Worm (Caenorhabditis elegans): ENCODE data around the gene C34E11.4.

Gene C34E11.4

ce11 chrX:11828661-11829060 lies 24.7 kb downstream of the C34E11.4 start:
- TF ChIP-seq ceh-28 (tag; optimal IDR thresholded peaks at IDR 0.05): no peak
- no peak for TF ChIP-seq ceh-82 (tag; optimal IDR thresholded peaks at IDR 0.05)
- no peak for TF ChIP-seq elt-3 (tag; optimal IDR thresholded peaks at IDR 0.05)
- TF ChIP-seq sea-2 (GFP tag; optimal IDR thresholded peaks at IDR 0.05): no peak
- TF ChIP-seq ZK546.5 (tag; optimal IDR thresholded peaks at IDR 0.05): no peak
- TF ChIP-seq lin-15B (tag; optimal IDR thresholded peaks at IDR 0.05): no peak
- TF ChIP-seq ceh-9 (tag; optimal IDR thresholded peaks at IDR 0.05): no peak
- TF ChIP-seq nhr-43 (tag; optimal IDR thresholded peaks at IDR 0.05; ENCODE audit: poor library complexity, severe bottlenecking): no peak
- no peak for TF ChIP-seq fkh-10 (GFP tag; optimal IDR thresholded peaks at IDR 0.05)
- no peak for TF ChIP-seq nhr-11 (tag; optimal IDR thresholded peaks at IDR 0.05)

- no peak for TF ChIP-seq lin-39 (tag; optimal IDR thresholded peaks at IDR 0.05)
- no peak for TF ChIP-seq unc-39 (tag; optimal IDR thresholded peaks at IDR 0.05)
- no peak for TF ChIP-seq nhr-43 (tag; optimal IDR thresholded peaks at IDR 0.05; ENCODE audit: poor library complexity, severe bottlenecking)
- no peak for TF ChIP-seq unc-62 (GFP tag; optimal IDR thresholded peaks at IDR 0.05)
- TF ChIP-seq ceh-28 (tag; optimal IDR thresholded peaks at IDR 0.05): no peak
- no peak for TF ChIP-seq R02D3.7 (tag; optimal IDR thresholded peaks at IDR 0.05)
Observed at ce11 chrX:11837378-11837777, 33.4 kb downstream of the C34E11.4 start, which contains the start of gene taf-7.1. TSS of gene taf-7.1 (minus strand) at chrX:11837478.

ce11 chrX:11843363-11843762 lies 39.4 kb downstream of the C34E11.4 start, which contains the start of gene F54F7.2:
TSS of gene F54F7.2 (plus strand) at chrX:11843663.
- TF ChIP-seq nhr-67 (tag; optimal IDR thresholded peaks at IDR 0.05) (no peak), nhr-12 (tag; optimal IDR thresholded peaks at IDR 0.05) (no peak), ceh-16 (tag; optimal IDR thresholded peaks at IDR 0.05) (no peak), nhr-28 (tag; optimal IDR thresholded peaks at IDR 0.05) (no peak), ztf-4 (tag; optimal IDR thresholded peaks at IDR 0.05) (no peak)

ce11 chrX:11848618-11849017 lies 44.6 kb downstream of the C34E11.4 start, which contains the start of gene F54F7.9:
TSS of gene F54F7.9 (minus strand) at chrX:11848718.
- no peak for TF ChIP-seq ZK546.5 (tag; optimal IDR thresholded peaks at IDR 0.05)
- TF ChIP-seq nhr-67 (tag; optimal IDR thresholded peaks at IDR 0.05): no peak
- no peak for TF ChIP-seq elt-2 (tag; optimal IDR thresholded peaks at IDR 0.05)
- TF ChIP-seq zag-1 (tag; optimal IDR thresholded peaks at IDR 0.05): no peak
- no peak for TF ChIP-seq hmg-11 (tag; optimal IDR thresholded peaks at IDR 0.05)
- TF ChIP-seq nhr-77 (tag; optimal IDR thresholded peaks at IDR 0.05): no peak
- no peak for TF ChIP-seq egl-5 (tag; optimal IDR thresholded peaks at IDR 0.05)
- no peak for TF ChIP-seq fos-1 (tag; optimal IDR thresholded peaks at IDR 0.05)
- TF ChIP-seq lin-15B (tag; optimal IDR thresholded peaks at IDR 0.05): no peak
- TF ChIP-seq pha-4 (tag; optimal IDR thresholded peaks at IDR 0.05): no peak
- no peak for TF ChIP-seq skn-1 (tag; optimal IDR thresholded peaks at IDR 0.05)
- no peak for TF ChIP-seq nhr-237 (tag; optimal IDR thresholded peaks at IDR 0.05)
- no peak for TF ChIP-seq jun-1 (tag; optimal IDR thresholded peaks at IDR 0.05)

- TF ChIP-seq nhr-28 (tag; optimal IDR thresholded peaks at IDR 0.05): no peak
- no peak for TF ChIP-seq elt-1 (tag; optimal IDR thresholded peaks at IDR 0.05)
- TF ChIP-seq daf-12 (tag; optimal IDR thresholded peaks at IDR 0.05): no peak
- no peak for TF ChIP-seq lsy-12 (tag; optimal IDR thresholded peaks at IDR 0.05)
- TF ChIP-seq nhr-67 (tag; optimal IDR thresholded peaks at IDR 0.05): no peak
- TF ChIP-seq nhr-25 (tag; optimal IDR thresholded peaks at IDR 0.05): no peak
- no peak for TF ChIP-seq elt-3 (tag; optimal IDR thresholded peaks at IDR 0.05)
- no peak for TF ChIP-seq pha-4 (tag; optimal IDR thresholded peaks at IDR 0.05)
- no peak for TF ChIP-seq nhr-12 (tag; optimal IDR thresholded peaks at IDR 0.05)
- TF ChIP-seq unc-62 (GFP tag; optimal IDR thresholded peaks at IDR 0.05): no peak
- no peak for TF ChIP-seq sea-2 (GFP tag; optimal IDR thresholded peaks at IDR 0.05)
- TF ChIP-seq nhr-23 (tag; optimal IDR thresholded peaks at IDR 0.05): no peak
- no peak for TF ChIP-seq nfya-1 (tag; optimal IDR thresholded peaks at IDR 0.05; ENCODE audit: insufficient read depth)
- TF ChIP-seq ztf-11 (tag; optimal IDR thresholded peaks at IDR 0.05): no peak
- TF ChIP-seq eor-1 (tag; optimal IDR thresholded peaks at IDR 0.05): no peak
- TF ChIP-seq jun-1 (tag; optimal IDR thresholded peaks at IDR 0.05): no peak
- no peak for TF ChIP-seq elt-2 (tag; optimal IDR thresholded peaks at IDR 0.05)
Observed at ce11 chrX:11850082-11850481, 46.1 kb downstream of the C34E11.4 start, which contains the start of gene F54F7.3. TSS of gene F54F7.3 (minus strand) at chrX:11850182.
